Fruit fly (Drosophila melanogaster) whole organism, embryonic: ENCODE data around the gene CG10845.
A peak's percentile ranks its signal among the peaks of the same experiment; 100 is the strongest.

Experiments
- Ada2b ChIP-seq: fragments of 200-800 bp; sonication (Bioruptor generic); IDR thresholded peaks from 2 replicates; pipeline ENCODE4 v1.3.6; 2022; ENCODE audit warnings: missing biosample characterization, missing genetic modification characterization
- Antp ChIP-seq: fragments of 200-800 bp; sonication (Bioruptor generic); optimal IDR thresholded peaks from 3 replicates; lab custom pipeline; 2016; ENCODE audit warnings: missing biosample characterization, missing genetic modification characterization
- B-H2 ChIP-seq: fragments of 200-800 bp; sonication (Bioruptor generic); optimal IDR thresholded peaks from 2 replicates; lab custom pipeline; 2018; ENCODE audit warnings: missing biosample characterization, mild to moderate bottlenecking, missing genetic modification characterization
- BtbVII ChIP-seq: fragments of 200-800 bp; sonication (Bioruptor generic); optimal IDR thresholded peaks from 3 replicates; lab custom pipeline; 2017; ENCODE audit warnings: missing biosample characterization, mild to moderate bottlenecking, missing genetic modification characterization
- CG11504 ChIP-seq: fragments of 200-800 bp; sonication (Bioruptor generic); optimal IDR thresholded peaks from 3 replicates; lab custom pipeline; 2019; ENCODE audit warnings: missing biosample characterization, mild to moderate bottlenecking, missing genetic modification characterization, moderate library complexity
- CG11696 ChIP-seq: fragments of 200-800 bp; sonication (Bioruptor generic); IDR thresholded peaks from 2 replicates; pipeline ENCODE4 v1.3.6; 2022; ENCODE audit warnings: missing biosample characterization, missing genetic modification characterization
- CG12769 ChIP-seq: fragments of 200-800 bp; sonication (Bioruptor generic); optimal IDR thresholded peaks from 2 replicates; lab custom pipeline; 2019; ENCODE audit warnings: missing biosample characterization, mild to moderate bottlenecking, missing genetic modification characterization, moderate library complexity
- CG13123 ChIP-seq: fragments of 200-800 bp; sonication (Bioruptor generic); optimal IDR thresholded peaks from 2 replicates; lab custom pipeline; 2016; ENCODE audit warnings: missing biosample characterization, missing genetic modification characterization
- CG1603 ChIP-seq: fragments of 200-800 bp; sonication (Bioruptor generic); optimal IDR thresholded peaks from 2 replicates; lab custom pipeline; 2019; ENCODE audit warnings: missing biosample characterization, mild to moderate bottlenecking, missing genetic modification characterization, moderate library complexity
- CG18262 ChIP-seq: fragments of 200-800 bp; optimal IDR thresholded peaks from 3 replicates; lab custom pipeline; 2019; ENCODE audit warnings: missing biosample characterization, mild to moderate bottlenecking, missing genetic modification characterization, moderate library complexity
- CG1832 ChIP-seq: fragments of 200-800 bp; sonication (Bioruptor generic); optimal IDR thresholded peaks from 2 replicates; lab custom pipeline; 2017; ENCODE audit warnings: missing biosample characterization, mild to moderate bottlenecking, missing genetic modification characterization, inconsistent platforms
- CG2120 ChIP-seq: fragments of 200-800 bp; sonication (Bioruptor generic); optimal IDR thresholded peaks from 3 replicates; lab custom pipeline; 2016; ENCODE audit warnings: missing biosample characterization, missing genetic modification characterization
- CG2678 ChIP-seq: fragments of 200-800 bp; sonication (Bioruptor generic); optimal IDR thresholded peaks from 3 replicates; lab custom pipeline; 2019; ENCODE audit warnings: missing biosample characterization, mild to moderate bottlenecking, missing genetic modification characterization, moderate library complexity
- CG30403 ChIP-seq: fragments of 200-800 bp; sonication (Bioruptor generic); optimal IDR thresholded peaks from 3 replicates; lab custom pipeline; 2016; ENCODE audit warnings: missing biosample characterization, missing genetic modification characterization
- CG3847 ChIP-seq: fragments of 200-800 bp; sonication (Bioruptor generic); IDR thresholded peaks from 2 replicates; pipeline ENCODE4 v1.3.6; 2022; ENCODE audit warnings: missing biosample characterization, missing genetic modification characterization
- CG6254 ChIP-seq: fragments of 200-800 bp; sonication (Bioruptor generic); optimal IDR thresholded peaks from 3 replicates; lab custom pipeline; 2017; ENCODE audit warnings: mild to moderate bottlenecking, missing biosample characterization, missing genetic modification reagents, missing genetic modification characterization
- CG6689 ChIP-seq: fragments of 200-800 bp; sonication (Bioruptor generic); IDR thresholded peaks from 2 replicates; pipeline ENCODE4 v1.3.6; 2022; ENCODE audit warnings: missing biosample characterization, missing genetic modification characterization
- CG8290 ChIP-seq, 3 experiments: fragments of 200-800 bp; sonication (Bioruptor generic); optimal IDR thresholded peaks; 2 replicates each; lab custom pipeline; 2016 to 2019; ENCODE audit warnings: missing biosample characterization in 3 of 3, missing genetic modification characterization in 3 of 3, mild to moderate bottlenecking in 2 of 3, moderate library complexity in 1 of 3
- CkIIα-i1 ChIP-seq: fragments of 200-800 bp; sonication (Bioruptor generic); IDR thresholded peaks from 2 replicates; pipeline ENCODE4 v1.3.6; 2022; ENCODE audit warnings: missing biosample characterization, missing genetic modification characterization
- CoRest ChIP-seq: fragments of 200-800 bp; sonication (Bioruptor generic); optimal IDR thresholded peaks from 3 replicates; lab custom pipeline; 2018; ENCODE audit warnings: missing biosample characterization, mild to moderate bottlenecking, missing genetic modification characterization, moderate library complexity
- Dip3 ChIP-seq: fragments of 200-800 bp; sonication (Bioruptor generic); optimal IDR thresholded peaks from 3 replicates; lab custom pipeline; 2016; ENCODE audit warnings: missing biosample characterization, missing genetic modification characterization
- Dref ChIP-seq: fragments of 200-800 bp; sonication (Bioruptor generic); IDR thresholded peaks from 2 replicates; pipeline ENCODE4 v1.3.6; 2022; ENCODE audit warnings: missing biosample characterization, missing genetic modification characterization
- Drgx ChIP-seq: fragments of 200-800 bp; sonication (Bioruptor generic); IDR thresholded peaks from 2 replicates; pipeline ENCODE4 v1.3.6; 2022; ENCODE audit warnings: missing biosample characterization, missing genetic modification characterization
- Ets65A ChIP-seq: fragments of 200-800 bp; sonication (Bioruptor generic); peaks from one replicate; lab custom pipeline; 2016; ENCODE audit warnings: missing biosample characterization, missing genetic modification characterization
- Hr51 ChIP-seq, 2 experiments: fragments of 200-800 bp; sonication (Bioruptor generic); optimal IDR thresholded peaks; 2 replicates in 1 of 2; 3 replicates in 1 of 2; lab custom pipeline; 2016 to 2018; ENCODE audit warnings: missing biosample characterization in 2 of 2, missing genetic modification characterization in 2 of 2, mild to moderate bottlenecking in 1 of 2, moderate library complexity in 1 of 2
- Med ChIP-seq: fragments of 200-800 bp; sonication (Bioruptor generic); peaks from one replicate; lab custom pipeline; 2016; ENCODE audit warnings: missing biosample characterization, missing genetic modification characterization, mild to moderate bottlenecking, inconsistent platforms, moderate library complexity
- Mes4 ChIP-seq: fragments of 200-800 bp; sonication (Bioruptor generic); optimal IDR thresholded peaks from 2 replicates; lab custom pipeline; 2016; ENCODE audit warnings: missing biosample characterization, missing genetic modification characterization
- NK7.1 ChIP-seq: fragments of 200-800 bp; sonication (Bioruptor generic); optimal IDR thresholded peaks from 3 replicates; lab custom pipeline; 2016; ENCODE audit warnings: missing biosample characterization, missing genetic modification characterization
- Oli ChIP-seq: fragments of 200-800 bp; sonication (Bioruptor generic); optimal IDR thresholded peaks from 2 replicates; lab custom pipeline; 2018; ENCODE audit warnings: missing biosample characterization, mild to moderate bottlenecking, missing genetic modification characterization, moderate library complexity
- Optix ChIP-seq: fragments of 200-800 bp; sonication (Bioruptor generic); IDR thresholded peaks from 3 replicates; pipeline ENCODE4 v1.3.6; 2022; ENCODE audit warnings: missing biosample characterization, missing genetic modification characterization
- Sox102F ChIP-seq: fragments of 200-800 bp; sonication (Bioruptor generic); optimal IDR thresholded peaks from 2 replicates; lab custom pipeline; 2018; ENCODE audit warnings: missing biosample characterization, mild to moderate bottlenecking, missing genetic modification characterization, moderate library complexity
- Sry-δ ChIP-seq: fragments of 200-800 bp; sonication (Bioruptor generic); optimal IDR thresholded peaks from 2 replicates; lab custom pipeline; 2016; ENCODE audit warnings: missing biosample characterization, missing genetic modification characterization
- TFAM ChIP-seq: fragments of 200-800 bp; sonication (Bioruptor generic); optimal IDR thresholded peaks from 2 replicates; lab custom pipeline; 2017; ENCODE audit warnings: missing biosample characterization, missing genetic modification characterization, inconsistent platforms
- Xrp1 ChIP-seq: fragments of 200-800 bp; sonication (Bioruptor generic); IDR thresholded peaks from 2 replicates; pipeline ENCODE4 v1.3.6; 2022; ENCODE audit warnings: missing biosample characterization, missing genetic modification characterization
- chm ChIP-seq: fragments of 200-800 bp; sonication (Bioruptor generic); IDR thresholded peaks from 2 replicates; pipeline ENCODE4 v1.3.6; 2022; ENCODE audit warnings: missing biosample characterization, missing genetic modification characterization
- dysf ChIP-seq: fragments of 200-800 bp; sonication (Bioruptor generic); IDR thresholded peaks from 3 replicates; pipeline ENCODE4 v1.3.6; 2022; ENCODE audit warnings: missing biosample characterization, missing genetic modification characterization
- gem ChIP-seq: fragments of 200-800 bp; sonication (Bioruptor generic); optimal IDR thresholded peaks from 2 replicates; lab custom pipeline; 2019; ENCODE audit warnings: missing biosample characterization, mild to moderate bottlenecking, missing genetic modification characterization, moderate library complexity
- inv ChIP-seq: fragments of 200-800 bp; sonication (Bioruptor generic); IDR thresholded peaks from 2 replicates; pipeline ENCODE4 v1.3.6; 2022; ENCODE audit warnings: missing biosample characterization, missing genetic modification characterization; ENCODE audit not compliant: partially characterized antibody
- lilli ChIP-seq: fragments of 200-800 bp; sonication (Bioruptor generic); optimal IDR thresholded peaks from 3 replicates; lab custom pipeline; 2016; ENCODE audit warnings: missing biosample characterization, missing genetic modification characterization
- lola ChIP-seq, 3 experiments: fragments of >200 bp in 2 of 3; fragments of 200-800 bp in 1 of 3; sonication (Bioruptor generic) in 1 of 3; optimal IDR thresholded peaks; 2 replicates each; lab custom pipeline; 2017 to 2019; ENCODE audit warnings: missing biosample characterization in 3 of 3, missing genetic modification characterization in 3 of 3, mild to moderate bottlenecking in 1 of 3, moderate library complexity in 1 of 3
- nmo ChIP-seq: fragments of 200-800 bp; sonication (Bioruptor generic); optimal IDR thresholded peaks from 2 replicates; lab custom pipeline; 2018; ENCODE audit warnings: missing biosample characterization, mild to moderate bottlenecking, missing genetic modification characterization, moderate library complexity
- pb ChIP-seq: fragments of 200-800 bp; sonication (Bioruptor generic); optimal IDR thresholded peaks from 3 replicates; lab custom pipeline; 2016; ENCODE audit warnings: missing biosample characterization, missing genetic modification characterization
- phol ChIP-seq: fragments of 200-800 bp; sonication (Bioruptor generic); optimal IDR thresholded peaks from 3 replicates; lab custom pipeline; 2018; ENCODE audit warnings: missing biosample characterization, mild to moderate bottlenecking, missing genetic modification characterization, moderate library complexity
- pros ChIP-seq: fragments of 200-800 bp; sonication (Bioruptor generic); optimal IDR thresholded peaks from 3 replicates; lab custom pipeline; 2019; ENCODE audit warnings: missing biosample characterization, mild to moderate bottlenecking, missing genetic modification characterization, moderate library complexity
- row ChIP-seq: fragments of 200-800 bp; sonication (Bioruptor generic); IDR thresholded peaks from 3 replicates; pipeline ENCODE4 v1.3.6; 2022; ENCODE audit warnings: missing biosample characterization, missing genetic modification characterization
- tgo ChIP-seq: fragments of 200-800 bp; sonication (Bioruptor generic); IDR thresholded peaks from 3 replicates; pipeline ENCODE4 v1.3.6; 2022; ENCODE audit warnings: missing biosample characterization, missing genetic modification characterization
- zf30C ChIP-seq: fragments of 200-800 bp; sonication (Bioruptor generic); optimal IDR thresholded peaks from 3 replicates; lab custom pipeline; 2018; ENCODE audit warnings: missing biosample characterization, mild to moderate bottlenecking, missing genetic modification characterization
- zfh2 ChIP-seq: fragments of 200-800 bp; sonication (Bioruptor generic); optimal IDR thresholded peaks from 2 replicates; lab custom pipeline; 2016; ENCODE audit warnings: missing biosample characterization, missing genetic modification characterization

Gene CG10845

DNA sequence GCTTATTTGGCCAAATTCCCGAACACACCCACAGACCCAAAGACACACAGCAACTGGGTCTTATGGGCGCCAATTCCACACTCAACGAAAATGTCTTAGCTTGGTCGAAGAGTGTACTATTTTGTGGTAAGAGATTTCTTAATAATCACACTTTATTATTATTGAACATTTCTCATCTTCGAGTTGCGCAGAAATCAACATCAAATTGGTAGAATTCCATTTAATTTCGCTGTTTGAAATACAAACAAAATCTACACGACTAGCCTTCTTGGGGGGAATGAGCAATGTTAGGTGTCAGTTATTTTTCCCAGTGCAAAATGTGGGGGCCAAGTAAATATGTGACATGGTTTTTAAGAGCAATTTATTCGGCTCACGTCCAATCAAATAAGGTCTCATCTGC lies 10.0 kb upstream of the CG10845 start (continued):
- TF ChIP-seq CG11696 (GFP tag; lab: Robert Waterston, UW) = no peak
- TF ChIP-seq TFAM (GFP tag; lab: Kevin White, UChicago) = no peak
- TF ChIP-seq Antp = no peak
- TF ChIP-seq Med (GFP tag; lab: Kevin White, UChicago) = peak; percentile 75
- TF ChIP-seq CG11504 (tag; lab: Kevin White, UChicago) = peak; percentile 39
- no peak for TF ChIP-seq lola (GFP tag; optimal IDR thresholded peaks at IDR 0.05; lab: Kevin White, UChicago)
- TF ChIP-seq CG12769 (tag; lab: Kevin White, UChicago) = peak; percentile 12
- peak; percentile 9; the same call in 1 of the 2 replicates for TF ChIP-seq Xrp1 (GFP tag; lab: Robert Waterston, UW)
- TF ChIP-seq tgo (GFP tag; lab: Robert Waterston, UW) = peak; percentile 26; the same call in 1 of the 3 replicates
- TF ChIP-seq lilli (GFP tag; lab: Kevin White, UChicago) = no peak
- TF ChIP-seq Sry-δ (GFP tag; lab: Kevin White, UChicago) = no peak
- no peak for TF ChIP-seq zfh2 (GFP tag; lab: Kevin White, UChicago)
- no peak for TF ChIP-seq Mes4 (GFP tag; lab: Kevin White, UChicago)
- TF ChIP-seq CG6689 (GFP tag; lab: Robert Waterston, UW) = no peak
- TF ChIP-seq gem (tag; lab: Kevin White, UChicago) = peak; percentile 36
- peak in 1 of 2 experiments; percentile 31 for TF ChIP-seq Hr51 (GFP tag; optimal IDR thresholded peaks at IDR 0.05; lab: Kevin White, UChicago)
- no peak for TF ChIP-seq pb
- TF ChIP-seq Drgx = peak; percentile 30; the same call in 1 of the 2 replicates
- peak; percentile 13 for TF ChIP-seq CG30403
- TF ChIP-seq CoRest (tag; lab: Kevin White, UChicago) = peak; percentile 3
- peak; percentile 33 for TF ChIP-seq CG1603
- no peak for TF ChIP-seq Dref
- TF ChIP-seq CG1832 (GFP tag; lab: Kevin White, UChicago) = no peak
- no peak for TF ChIP-seq B-H2 (GFP tag; lab: Kevin White, UChicago)
- no peak for TF ChIP-seq NK7.1 (GFP tag; lab: Kevin White, UChicago)
- TF ChIP-seq Ets65A (GFP tag; lab: Kevin White, UChicago) = peak; percentile 88
- TF ChIP-seq phol (tag; lab: Kevin White, UChicago) = peak; percentile 14
- TF ChIP-seq chm (GFP tag; lab: Robert Waterston, UW) = no peak
- no peak for TF ChIP-seq CkIIα-i1
- TF ChIP-seq CG13123 = no peak
- TF ChIP-seq BtbVII (GFP tag; lab: Kevin White, UChicago) = no peak
- TF ChIP-seq inv (GFP tag; lab: Robert Waterston, UW) = no peak
- TF ChIP-seq Oli (tag; lab: Kevin White, UChicago) = peak; percentile 14
- TF ChIP-seq Ada2b (GFP tag; lab: Robert Waterston, UW) = 0 out of 2 replicates have a peak, but pooled peaks have one; percentile 12
- TF ChIP-seq dysf (GFP tag; lab: Robert Waterston, UW) = 0 out of 3 replicates have a peak, but pooled peaks have one; percentile 38
- 0 out of 2 replicates have a peak, but pooled peaks have one; percentile 16 for TF ChIP-seq CG3847 (GFP tag; lab: Robert Waterston, UW)
- no peak for TF ChIP-seq CG8290 (GFP tag; optimal IDR thresholded peaks at IDR 0.05; lab: Kevin White, UChicago)
- no peak for TF ChIP-seq CG8290 (tag; optimal IDR thresholded peaks at IDR 0.05; lab: Kevin White, UChicago)
- TF ChIP-seq row (GFP tag; lab: Robert Waterston, UW) = peak; percentile 41; the same call in 2 of the 3 replicates
- TF ChIP-seq pros (GFP tag; lab: Kevin White, UChicago) = no peak
- TF ChIP-seq CG6254 (GFP tag; lab: Kevin White, UChicago) = no peak
- peak; percentile 15 for TF ChIP-seq CG18262 (tag; lab: Kevin White, UChicago)
- no peak for TF ChIP-seq Optix
- peak; percentile 29 for TF ChIP-seq zf30C (GFP tag; lab: Kevin White, UChicago)
- no peak for TF ChIP-seq Dip3 (GFP tag; lab: Kevin White, UChicago)
- peak; percentile 15 for TF ChIP-seq nmo (GFP tag; lab: Kevin White, UChicago)
- peak; percentile 24 for TF ChIP-seq Sox102F (GFP tag; lab: Kevin White, UChicago)
- peak; percentile 3 for TF ChIP-seq CG2120
- peak; percentile 26 for TF ChIP-seq CG2678 (tag; lab: Kevin White, UChicago)
